Fruit fly (Drosophila melanogaster): ENCODE measurements around the gene CG34012.

CG34012 gene

DNA sequence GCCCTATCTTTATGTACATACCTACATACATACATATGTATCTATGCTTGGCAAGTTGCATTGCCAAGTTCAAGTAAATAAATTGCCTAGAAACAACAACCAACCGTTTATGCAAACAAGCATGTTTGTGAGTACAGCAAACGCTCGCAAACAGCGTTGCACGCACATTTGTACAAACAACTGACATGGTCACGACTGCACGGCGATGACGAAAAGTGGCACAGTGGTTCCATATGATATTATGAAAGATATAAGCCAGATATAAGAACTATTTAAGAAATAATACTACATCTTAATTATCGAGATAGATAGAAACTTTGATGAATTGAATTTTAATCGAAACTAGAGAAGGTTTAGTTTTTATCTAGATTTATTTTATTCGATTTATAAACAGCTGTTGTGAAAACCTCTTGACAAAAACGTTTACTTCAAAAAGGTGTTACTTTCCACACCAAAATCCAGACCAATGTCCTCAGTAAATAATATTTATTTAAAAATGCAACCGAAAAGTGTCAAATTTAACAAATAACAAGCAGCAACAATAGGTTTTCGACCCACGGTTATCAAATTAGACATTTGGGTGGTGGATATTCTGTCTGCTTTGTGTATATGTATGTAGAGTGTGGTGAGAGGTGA, 19.4 kb downstream of the CG34012 start (continued):
- TF ChIP-seq ro (GFP tag; IDR thresholded peaks at IDR 0.05) (peak; percentile 71; the same call in 1 of the 2 replicates), Dbx (GFP tag; IDR thresholded peaks at IDR 0.05) (peak; percentile 53; the same call in 1 of the 3 replicates), pho (GFP tag; optimal IDR thresholded peaks at IDR 0.05) (peak; percentile 69), Atf-2 (GFP tag; optimal IDR thresholded peaks at IDR 0.05) (peak; percentile 88), Nf-YB (GFP tag; optimal IDR thresholded peaks at IDR 0.05) (peak; percentile 83), lilli (GFP tag; optimal IDR thresholded peaks at IDR 0.05) (peak; percentile 89), HHEX (GFP tag; optimal IDR thresholded peaks at IDR 0.05) (peak; percentile 87), CG18619 (GFP tag; optimal IDR thresholded peaks at IDR 0.05) (peak; percentile 93), CG31388 (GFP tag; optimal IDR thresholded peaks at IDR 0.05) (peak; percentile 81), schlank (tag; optimal IDR thresholded peaks at IDR 0.05) (no peak), lov (optimal IDR thresholded peaks at IDR 0.05) (no peak), lov (GFP tag; IDR thresholded peaks at IDR 0.05) (peak; percentile 82), CG10959 (GFP tag; IDR thresholded peaks at IDR 0.05) (peak; percentile 83), sc (optimal IDR thresholded peaks at IDR 0.05) (no peak), sc (GFP tag; optimal IDR thresholded peaks at IDR 0.05) (peak; percentile 89), wor (GFP tag; IDR thresholded peaks at IDR 0.05) (peak; percentile 86), Max (GFP tag; optimal IDR thresholded peaks at IDR 0.05) (peak; percentile 93), B-H2 (GFP tag; optimal IDR thresholded peaks at IDR 0.05) (no peak), MBD-R2 (GFP tag; IDR thresholded peaks at IDR 0.05) (peak; percentile 23; the same call in 1 of the 2 replicates), CG15514 (GFP tag; optimal IDR thresholded peaks at IDR 0.05) (peak; percentile 68), seq (GFP tag; IDR thresholded peaks at IDR 0.05) (peak; percentile 85), CG18764 (GFP tag; optimal IDR thresholded peaks at IDR 0.05) (peak; percentile 81), sqz (GFP tag; optimal IDR thresholded peaks at IDR 0.05) (peak; percentile 86), D19A (tag; optimal IDR thresholded peaks at IDR 0.05) (peak; percentile 93), CG8944 (GFP tag; optimal IDR thresholded peaks at IDR 0.05) (peak; percentile 72), CG10321 (GFP tag; IDR thresholded peaks at IDR 0.05) (peak; percentile 54; the same call in 1 of the 2 replicates), klu (GFP tag; IDR thresholded peaks at IDR 0.05) (peak; percentile 73; the same call in 1 of the 2 replicates), chinmo (GFP tag; IDR thresholded peaks at IDR 0.05; ENCODE audit: partially characterized antibody) (peak; percentile 65; the same call in 1 of the 4 replicates), CG14667 (GFP tag; IDR thresholded peaks at IDR 0.05) (peak; percentile 67; the same call in 1 of the 2 replicates), CG4404 (GFP tag; IDR thresholded peaks at IDR 0.05) (peak; percentile 65), CG4282 (GFP tag; optimal IDR thresholded peaks at IDR 0.05) (peak; percentile 83), pnt (GFP tag; optimal IDR thresholded peaks at IDR 0.05) (peak; percentile 69), Stat92E (GFP tag; optimal IDR thresholded peaks at IDR 0.05) (peak in 1 of 3 experiments; percentile 87), CG34224 (GFP tag; IDR thresholded peaks at IDR 0.05; ENCODE audit: partially characterized antibody) (no peak), CG6791 (GFP tag; IDR thresholded peaks at IDR 0.05; ENCODE audit: partially characterized antibody) (no peak), gcm (GFP tag; optimal IDR thresholded peaks at IDR 0.05) (peak; percentile 91), ERR (GFP tag; optimal IDR thresholded peaks at IDR 0.05) (no peak), Mrtf (GFP tag; IDR thresholded peaks at IDR 0.05) (peak; percentile 53; the same call in 1 of the 3 replicates), Oaz (GFP tag; IDR thresholded peaks at IDR 0.05) (peak; percentile 43; the same call in 1 of the 2 replicates), Blimp-1 (GFP tag; optimal IDR thresholded peaks at IDR 0.05) (peak; percentile 78), CG10209 (GFP tag; optimal IDR thresholded peaks at IDR 0.05) (peak; percentile 92), CG8290 (GFP tag; optimal IDR thresholded peaks at IDR 0.05) (peak; percentile 45), CG8290 (tag; optimal IDR thresholded peaks at IDR 0.05) (peak; percentile 52 to 73), Ets65A (GFP tag) (peak; percentile 96), fd3F (GFP tag; optimal IDR thresholded peaks at IDR 0.05) (peak; percentile 75), vvl (GFP tag; IDR thresholded peaks at IDR 0.05) (peak; percentile 79), CG10431 (GFP tag; optimal IDR thresholded peaks at IDR 0.05) (peak; percentile 68), CG3281 (GFP tag; optimal IDR thresholded peaks at IDR 0.05) (peak; percentile 79), GATAe (GFP tag; conservative IDR thresholded peaks at IDR 0.05) (no peak), jumu (GFP tag; optimal IDR thresholded peaks at IDR 0.05) (peak; percentile 68)
